Comparison of ENCODE assay signal across 2 worm cellular contexts in the genomic region with DNA sequence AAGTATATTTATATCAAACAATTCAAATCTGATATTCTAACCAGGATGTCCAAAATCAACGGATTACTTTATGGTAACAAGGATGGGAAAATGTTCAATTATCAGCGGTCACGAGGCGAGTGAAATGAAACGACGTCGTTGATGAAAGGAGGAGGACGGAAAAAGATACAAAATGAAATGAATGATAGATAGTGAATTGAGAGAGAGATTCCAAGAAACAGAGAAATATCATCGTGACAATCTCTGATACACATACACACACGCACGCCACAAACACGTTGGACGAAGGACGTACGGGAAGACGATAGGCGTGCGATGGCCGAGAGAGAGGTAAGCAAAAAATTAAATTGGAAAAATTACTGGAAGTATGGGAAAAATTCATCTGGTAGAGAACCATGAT.
A peak's percentile ranks its signal among the peaks of the same experiment; 100 is the strongest.
TF ChIP-seq lines count a peak whose summit lies in the region.

No protein-coding gene starts in this region.

TF ChIP-seq in whole organism, L1 larva, 84 proteins besides CTCF, POLR2A, EP300 and RAD21 (continued from another document):
- TF ChIP-seq mep-1 (tag; optimal IDR thresholded peaks at IDR 0.05; lab: Kevin White, UChicago) (peak; percentile 83), mdl-1 (tag; optimal IDR thresholded peaks at IDR 0.05; lab: Kevin White, UChicago) (peak in 1 of 2 experiments; percentile 96), grh-1 (GFP tag; IDR thresholded peaks at IDR 0.05; lab: Robert Waterston, UW) (peak; percentile 55), ztf-4 (tag; optimal IDR thresholded peaks at IDR 0.05; lab: Kevin White, UChicago) (peak; percentile 83), elt-3 (tag; optimal IDR thresholded peaks at IDR 0.05; lab: Kevin White, UChicago) (peak in 3 of 6 experiments; percentile 38 to 96 (median 89)), ztf-11 (tag; optimal IDR thresholded peaks at IDR 0.05; lab: Kevin White, UChicago) (no peak), sox-4 (tag; optimal IDR thresholded peaks at IDR 0.05; lab: Kevin White, UChicago) (no peak), fkh-4 (tag; optimal IDR thresholded peaks at IDR 0.05; lab: Kevin White, UChicago; ENCODE audit: borderline replicate concordance) (no peak), nhr-71 (tag; optimal IDR thresholded peaks at IDR 0.05; lab: Kevin White, UChicago) (peak; percentile 93), sup-37 (GFP tag; optimal IDR thresholded peaks at IDR 0.05; lab: Kevin White, UChicago) (peak; percentile 37), pax-3 (tag; optimal IDR thresholded peaks at IDR 0.05; lab: Kevin White, UChicago) (no peak), skn-1 (tag; optimal IDR thresholded peaks at IDR 0.05; lab: Kevin White, UChicago) (no peak), nhr-11 (tag; optimal IDR thresholded peaks at IDR 0.05; lab: Kevin White, UChicago) (peak; percentile 88), isw-1 (GFP tag; IDR thresholded peaks at IDR 0.05; lab: Robert Waterston, UW) (no peak), egl-27 (tag; optimal IDR thresholded peaks at IDR 0.05; lab: Kevin White, UChicago) (no peak), C34B4.2 (tag; optimal IDR thresholded peaks at IDR 0.05; lab: Kevin White, UChicago) (no peak), vab-15 (tag; optimal IDR thresholded peaks at IDR 0.05; lab: Kevin White, UChicago) (no peak), fkh-10 (GFP tag; optimal IDR thresholded peaks at IDR 0.05; lab: Kevin White, UChicago) (no peak), C04F5.9 (tag; optimal IDR thresholded peaks at IDR 0.05; lab: Kevin White, UChicago) (no peak), unc-86 (tag; optimal IDR thresholded peaks at IDR 0.05; lab: Kevin White, UChicago) (no peak), lin-13 (GFP tag; optimal IDR thresholded peaks at IDR 0.05; lab: Kevin White, UChicago) (peak; percentile 65), mab-9 (GFP tag; IDR thresholded peaks at IDR 0.05; lab: Robert Waterston, UW) (0 out of 2 replicates have a peak, but pooled peaks have one; percentile 21), nhr-85 (tag; lab: Kevin White, UChicago) (peak; percentile 98), fos-1 (tag; optimal IDR thresholded peaks at IDR 0.05; lab: Kevin White, UChicago) (peak; percentile 22), ceh-63 (GFP tag; optimal IDR thresholded peaks at IDR 0.05; lab: Kevin White, UChicago) (no peak), swsn-7 (tag; optimal IDR thresholded peaks at IDR 0.05; lab: Kevin White, UChicago) (peak; percentile 63), zip-4 (GFP tag; optimal IDR thresholded peaks at IDR 0.05; lab: Kevin White, UChicago) (peak; percentile 7), snpc-4 (tag; optimal IDR thresholded peaks at IDR 0.05; lab: Kevin White, UChicago) (no peak), nhr-90 (tag; optimal IDR thresholded peaks at IDR 0.05; lab: Kevin White, UChicago; ENCODE audit: poor library complexity) (peak; percentile 87), nhr-20 (tag; optimal IDR thresholded peaks at IDR 0.05; lab: Kevin White, UChicago) (peak; percentile 96), rnt-1 (tag; optimal IDR thresholded peaks at IDR 0.05; lab: Kevin White, UChicago) (peak; percentile 67), lin-15B (tag; optimal IDR thresholded peaks at IDR 0.05; lab: Kevin White, UChicago) (no peak), sptf-1 (tag; optimal IDR thresholded peaks at IDR 0.05; lab: Kevin White, UChicago) (no peak), Y116A8C.19 (tag; optimal IDR thresholded peaks at IDR 0.05; lab: Kevin White, UChicago; ENCODE audit: borderline replicate concordance) (no peak), nhr-76 (tag; optimal IDR thresholded peaks at IDR 0.05; lab: Kevin White, UChicago) (no peak), ceh-8 (GFP tag; optimal IDR thresholded peaks at IDR 0.05; lab: Kevin White, UChicago) (no peak), elt-2 (tag; optimal IDR thresholded peaks at IDR 0.05; lab: Kevin White, UChicago) (no peak), ceh-90 (tag; optimal IDR thresholded peaks at IDR 0.05; lab: Kevin White, UChicago) (no peak), zag-1 (tag; optimal IDR thresholded peaks at IDR 0.05; lab: Kevin White, UChicago) (no peak), nhr-19 (GFP tag; conservative IDR thresholded peaks at IDR 0.05; lab: Robert Waterston, UW) (peak; percentile 94), aly-2 (tag; optimal IDR thresholded peaks at IDR 0.05; lab: Kevin White, UChicago) (no peak), unc-98 (GFP tag; IDR thresholded peaks at IDR 0.05; lab: Robert Waterston, UW) (no peak)
TF ChIP-seq in whole organism, L1 larva: peak in this region for 38.

TF ChIP-seq in whole organism, L4 larva, 104 proteins besides CTCF, POLR2A, EP300 and RAD21 (continued from another document):
- TF ChIP-seq mdt-29 (GFP tag; IDR thresholded peaks at IDR 0.05; lab: Robert Waterston, UW) (no peak), nhr-42 (GFP tag; IDR thresholded peaks at IDR 0.05; lab: Robert Waterston, UW) (no peak), lin-38 (GFP tag; IDR thresholded peaks at IDR 0.05; lab: Robert Waterston, UW) (peak; percentile 20; the same call in 1 of the 2 replicates), T26A8.4 (GFP tag; IDR thresholded peaks at IDR 0.05; lab: Robert Waterston, UW) (no peak), F44E2.7 (GFP tag; IDR thresholded peaks at IDR 0.05; lab: Robert Waterston, UW) (no peak), gei-8 (GFP tag; optimal IDR thresholded peaks at IDR 0.05; lab: Kevin White, UChicago) (no peak), duxl-1 (tag; optimal IDR thresholded peaks at IDR 0.05; lab: Kevin White, UChicago; ENCODE audit: poor library complexity) (no peak)
TF ChIP-seq in whole organism, L4 larva: peak in this region for 31.
